Fruit fly (Drosophila melanogaster) whole organism, embryonic: ENCODE measurements around the gene Dlic.

ENCODE experiments used
- Ada2b ChIP-seq: fragments of 200-800 bp; sonication (Bioruptor generic); IDR thresholded peaks from 2 replicates; pipeline ENCODE4 v1.3.6; 2022; ENCODE audit warnings: missing biosample characterization, missing genetic modification characterization
- CG12942 ChIP-seq: fragments of 200-800 bp; sonication (Bioruptor generic); optimal IDR thresholded peaks from 3 replicates; lab custom pipeline; 2016; ENCODE audit warnings: missing biosample characterization, missing genetic modification characterization
- CG13287 ChIP-seq: fragments of 200-800 bp; sonication (Bioruptor generic); IDR thresholded peaks from 2 replicates; pipeline ENCODE4 v1.3.6; 2022; ENCODE audit warnings: missing biosample characterization, missing genetic modification characterization; ENCODE audit not compliant: partially characterized antibody
- CG13894 ChIP-seq: fragments of 200-800 bp; sonication (Bioruptor generic); optimal IDR thresholded peaks from 3 replicates; lab custom pipeline; 2018; ENCODE audit warnings: missing biosample characterization, mild to moderate bottlenecking, missing genetic modification characterization, moderate library complexity
- CG14050 ChIP-seq: fragments of 200-800 bp; sonication (Bioruptor generic); IDR thresholded peaks from 3 replicates; pipeline ENCODE4 v1.3.6; 2022; ENCODE audit warnings: missing biosample characterization, missing genetic modification characterization
- CG14710 ChIP-seq: fragments of 200-800 bp; sonication (Bioruptor generic); optimal IDR thresholded peaks from 3 replicates; lab custom pipeline; 2019; ENCODE audit warnings: missing biosample characterization, mild to moderate bottlenecking, missing genetic modification characterization, moderate library complexity
- CG15073 ChIP-seq: fragments of 200-800 bp; sonication (Bioruptor generic); optimal IDR thresholded peaks from 2 replicates; lab custom pipeline; 2016; ENCODE audit warnings: missing biosample characterization, missing genetic modification characterization
- CG1529 ChIP-seq: fragments of 200-800 bp; sonication (Bioruptor generic); optimal IDR thresholded peaks from 3 replicates; lab custom pipeline; 2018; ENCODE audit warnings: missing biosample characterization, missing genetic modification characterization
- CG15601 ChIP-seq: fragments of 200-800 bp; sonication (Bioruptor generic); optimal IDR thresholded peaks from 3 replicates; lab custom pipeline; 2019; ENCODE audit warnings: missing biosample characterization, mild to moderate bottlenecking, missing genetic modification characterization, moderate library complexity
- CG18619 ChIP-seq: fragments of 200-800 bp; sonication (Bioruptor generic); optimal IDR thresholded peaks from 3 replicates; lab custom pipeline; 2017; ENCODE audit warnings: missing biosample characterization, mild to moderate bottlenecking, missing genetic modification characterization
- CG30431 ChIP-seq: fragments of 200-800 bp; sonication (Bioruptor generic); optimal IDR thresholded peaks from 2 replicates; lab custom pipeline; 2017; ENCODE audit warnings: missing biosample characterization, missing genetic modification characterization
- CG32772 ChIP-seq: fragments of 200-800 bp; sonication (Bioruptor generic); IDR thresholded peaks from 2 replicates; pipeline ENCODE4 v1.3.6; 2022; ENCODE audit warnings: missing biosample characterization, missing genetic modification characterization
- CG34376 ChIP-seq: fragments of 200-800 bp; sonication (Bioruptor generic); optimal IDR thresholded peaks from 2 replicates; lab custom pipeline; 2018; ENCODE audit warnings: missing biosample characterization, mild to moderate bottlenecking, missing genetic modification characterization
- CG3995 ChIP-seq: fragments of 200-800 bp; sonication (Bioruptor generic); optimal IDR thresholded peaks from 3 replicates; lab custom pipeline; 2016; ENCODE audit warnings: missing biosample characterization, missing genetic modification characterization
- CG7963 ChIP-seq: fragments of 200-800 bp; sonication (Bioruptor generic); IDR thresholded peaks from 3 replicates; pipeline ENCODE4 v1.3.6; 2022; ENCODE audit warnings: missing biosample characterization, missing genetic modification characterization; ENCODE audit not compliant: partially characterized antibody
- Dll ChIP-seq: fragments of 200-800 bp; sonication (Bioruptor generic); IDR thresholded peaks from 4 replicates; pipeline ENCODE4 v1.3.6; 2022; ENCODE audit warnings: missing biosample characterization, missing genetic modification characterization; ENCODE audit not compliant: partially characterized antibody
- Doc3 ChIP-seq: fragments of 200-800 bp; sonication (Bioruptor generic); IDR thresholded peaks from 3 replicates; pipeline ENCODE4 v1.3.6; 2022; ENCODE audit warnings: missing biosample characterization, missing genetic modification characterization; ENCODE audit not compliant: partially characterized antibody
- Dp ChIP-seq: fragments of 200-800 bp; sonication (Bioruptor generic); optimal IDR thresholded peaks from 2 replicates; lab custom pipeline; 2018; ENCODE audit warnings: missing biosample characterization, mild to moderate bottlenecking, missing genetic modification characterization, moderate library complexity
- Meics ChIP-seq: fragments of 200-800 bp; sonication (Bioruptor generic); optimal IDR thresholded peaks from 2 replicates; lab custom pipeline; 2017; ENCODE audit warnings: missing biosample characterization, mild to moderate bottlenecking, missing genetic modification characterization
- NfI ChIP-seq: fragments of 200-800 bp; sonication (Bioruptor generic); optimal IDR thresholded peaks from 3 replicates; lab custom pipeline; 2018; ENCODE audit warnings: missing biosample characterization, mild to moderate bottlenecking, missing genetic modification characterization, moderate library complexity
- Oli ChIP-seq: fragments of 200-800 bp; sonication (Bioruptor generic); optimal IDR thresholded peaks from 2 replicates; lab custom pipeline; 2018; ENCODE audit warnings: missing biosample characterization, mild to moderate bottlenecking, missing genetic modification characterization, moderate library complexity
- Ptx1 ChIP-seq: fragments of 200-800 bp; sonication (Bioruptor generic); IDR thresholded peaks from 2 replicates; pipeline ENCODE4 v1.3.6; 2022; ENCODE audit warnings: missing biosample characterization, missing genetic modification characterization
- Scr ChIP-seq: fragments of 200-800 bp; sonication (Bioruptor generic); IDR thresholded peaks from 2 replicates; pipeline ENCODE4 v1.3.6; 2022; ENCODE audit warnings: missing biosample characterization, missing genetic modification characterization; ENCODE audit not compliant: partially characterized antibody
- Ssrp ChIP-seq: fragments of 200-800 bp; sonication (Bioruptor generic); optimal IDR thresholded peaks from 2 replicates; lab custom pipeline; 2018; ENCODE audit warnings: missing biosample characterization, mild to moderate bottlenecking, missing genetic modification characterization, moderate library complexity
- Tbp ChIP-seq: fragments of >200 bp; optimal IDR thresholded peaks from 2 replicates; lab custom pipeline; 2018; ENCODE audit warnings: missing biosample characterization, missing genetic modification characterization
- amos ChIP-seq: fragments of 200-800 bp; sonication (Bioruptor generic); IDR thresholded peaks from 2 replicates; pipeline ENCODE4 v1.3.6; 2022; ENCODE audit warnings: missing biosample characterization, missing genetic modification characterization; ENCODE audit not compliant: partially characterized antibody
- bigmax ChIP-seq: fragments of 200-800 bp; sonication (Bioruptor generic); optimal IDR thresholded peaks from 2 replicates; lab custom pipeline; 2018; ENCODE audit warnings: missing biosample characterization, mild to moderate bottlenecking, missing genetic modification characterization
- crp ChIP-seq, 2 experiments: fragments of 200-800 bp; sonication (Bioruptor generic); optimal IDR thresholded peaks; 2 replicates in 1 of 2; 3 replicates in 1 of 2; lab custom pipeline; 2017; ENCODE audit warnings: missing biosample characterization in 2 of 2, missing genetic modification characterization in 2 of 2, mild to moderate bottlenecking in 1 of 2, moderate library complexity in 1 of 2
- danr ChIP-seq: fragments of 200-800 bp; sonication (Bioruptor generic); IDR thresholded peaks from 2 replicates; pipeline ENCODE4 v1.3.6; 2022; ENCODE audit warnings: missing biosample characterization, missing genetic modification characterization
- dimm ChIP-seq: fragments of 200-800 bp; sonication (Bioruptor generic); IDR thresholded peaks from 2 replicates; pipeline ENCODE4 v1.3.6; 2022; ENCODE audit warnings: missing biosample characterization, missing genetic modification characterization
- ems ChIP-seq: fragments of 200-800 bp; sonication (Bioruptor generic); optimal IDR thresholded peaks from 3 replicates; lab custom pipeline; 2016; ENCODE audit warnings: missing biosample characterization, missing genetic modification characterization
- grau ChIP-seq: fragments of 200-800 bp; optimal IDR thresholded peaks from 3 replicates; lab custom pipeline; 2019; ENCODE audit warnings: missing biosample characterization, mild to moderate bottlenecking, missing genetic modification characterization, moderate library complexity
- grn ChIP-seq: fragments of 200-800 bp; sonication (Bioruptor generic); optimal IDR thresholded peaks from 3 replicates; lab custom pipeline; 2017; ENCODE audit warnings: missing biosample characterization, missing genetic modification characterization
- hbn ChIP-seq: fragments of 200-800 bp; sonication (Bioruptor generic); IDR thresholded peaks from 2 replicates; pipeline ENCODE4 v1.3.6; 2022; ENCODE audit warnings: missing biosample characterization, missing genetic modification characterization; ENCODE audit not compliant: partially characterized antibody
- kah ChIP-seq: fragments of 200-800 bp; sonication (Bioruptor generic); optimal IDR thresholded peaks from 2 replicates; lab custom pipeline; 2018; ENCODE audit warnings: missing biosample characterization, mild to moderate bottlenecking, missing genetic modification characterization
- onecut ChIP-seq: fragments of 200-800 bp; sonication (Bioruptor generic); IDR thresholded peaks from 2 replicates; pipeline ENCODE4 v1.3.6; 2022; ENCODE audit warnings: missing biosample characterization, missing genetic modification characterization
- pros ChIP-seq: fragments of 200-800 bp; sonication (Bioruptor generic); optimal IDR thresholded peaks from 3 replicates; lab custom pipeline; 2019; ENCODE audit warnings: missing biosample characterization, mild to moderate bottlenecking, missing genetic modification characterization, moderate library complexity
- pum ChIP-seq: fragments of 200-800 bp; sonication (Bioruptor generic); optimal IDR thresholded peaks from 2 replicates; lab custom pipeline; 2016; ENCODE audit warnings: missing biosample characterization, missing genetic modification characterization
- ranshi ChIP-seq: fragments of 200-800 bp; sonication (Bioruptor generic); IDR thresholded peaks from 2 replicates; pipeline ENCODE4 v1.3.6; 2022; ENCODE audit warnings: missing biosample characterization, missing genetic modification characterization
- row ChIP-seq: fragments of 200-800 bp; sonication (Bioruptor generic); IDR thresholded peaks from 3 replicates; pipeline ENCODE4 v1.3.6; 2022; ENCODE audit warnings: missing biosample characterization, missing genetic modification characterization
- run ChIP-seq: fragments of 200-800 bp; sonication (Bioruptor generic); optimal IDR thresholded peaks from 3 replicates; lab custom pipeline; 2018; ENCODE audit warnings: missing biosample characterization, mild to moderate bottlenecking, missing genetic modification characterization
- salm ChIP-seq: fragments of 200-800 bp; sonication (Bioruptor generic); optimal IDR thresholded peaks from 2 replicates; lab custom pipeline; 2018; ENCODE audit warnings: missing biosample characterization, mild to moderate bottlenecking, missing genetic modification characterization
- schlank ChIP-seq: fragments of 200-800 bp; sonication (Bioruptor generic); optimal IDR thresholded peaks from 2 replicates; lab custom pipeline; 2018; ENCODE audit warnings: missing biosample characterization, mild to moderate bottlenecking, missing genetic modification characterization
- sens ChIP-seq: fragments of 200-800 bp; sonication (Bioruptor generic); peaks from one replicate; lab custom pipeline; 2016; ENCODE audit warnings: missing biosample characterization, missing genetic modification characterization
- sim ChIP-seq: fragments of 200-800 bp; sonication (Bioruptor generic); IDR thresholded peaks from 2 replicates; pipeline ENCODE4 v1.3.6; 2022; ENCODE audit warnings: missing biosample characterization, missing genetic modification characterization
- sisA ChIP-seq: fragments of 200-800 bp; sonication (Bioruptor generic); IDR thresholded peaks from 2 replicates; pipeline ENCODE4 v1.3.6; 2022; ENCODE audit warnings: missing biosample characterization, missing genetic modification characterization
- sob ChIP-seq: fragments of 200-800 bp; sonication (Bioruptor generic); IDR thresholded peaks from 2 replicates; pipeline ENCODE4 v1.3.6; 2022; ENCODE audit warnings: missing biosample characterization, missing genetic modification characterization
- tna ChIP-seq: fragments of 200-800 bp; sonication (Bioruptor generic); IDR thresholded peaks from 2 replicates; pipeline ENCODE4 v1.3.6; 2022; ENCODE audit warnings: missing biosample characterization, missing genetic modification characterization; ENCODE audit not compliant: partially characterized antibody
- trem ChIP-seq: fragments of 200-800 bp; optimal IDR thresholded peaks from 3 replicates; lab custom pipeline; 2019; ENCODE audit warnings: missing biosample characterization, mild to moderate bottlenecking, missing genetic modification characterization, moderate library complexity
- usp ChIP-seq: fragments of >200 bp; optimal IDR thresholded peaks from 2 replicates; lab custom pipeline; 2017; ENCODE audit warnings: missing biosample characterization, missing genetic modification characterization

Gene Dlic

dm6 chrX:11137566-11138186 is 16.5 kb upstream of the Dlic start, which contains the start of gene CDK2AP1 (continued):
- TF ChIP-seq sob, result peak; percentile 27; the same call in 1 of the 2 replicates
- TF ChIP-seq sisA, result no peak
- TF ChIP-seq Oli (tag; lab: Kevin White, UChicago), result no peak
- no peak for TF ChIP-seq sim (GFP tag; lab: Robert Waterston, UW)
- TF ChIP-seq usp (GFP tag; lab: Kevin White, UChicago), result no peak
- TF ChIP-seq danr (GFP tag; lab: Robert Waterston, UW), result no peak
- TF ChIP-seq CG13894 (tag; lab: Kevin White, UChicago), result peak; percentile 31
- no peak for TF ChIP-seq CG14050 (GFP tag; lab: Robert Waterston, UW)
- TF ChIP-seq pum (GFP tag; lab: Kevin White, UChicago), result peak; percentile 22
- TF ChIP-seq salm (tag; lab: Kevin White, UChicago), result no peak
- no peak for TF ChIP-seq bigmax (GFP tag; lab: Kevin White, UChicago)
- TF ChIP-seq crp (GFP tag; optimal IDR thresholded peaks at IDR 0.05; lab: Kevin White, UChicago), result no peak
- TF ChIP-seq CG13287 (GFP tag; lab: Robert Waterston, UW), result peak; percentile 75
- peak; percentile 32 for TF ChIP-seq Ptx1 (GFP tag; lab: Robert Waterston, UW)
- TF ChIP-seq amos (GFP tag; lab: Robert Waterston, UW), result peak; percentile 80
- no peak for TF ChIP-seq kah (GFP tag; lab: Kevin White, UChicago)
- no peak for TF ChIP-seq Ada2b (GFP tag; lab: Robert Waterston, UW)
- TF ChIP-seq CG15073, result no peak
- peak; percentile 15; the same call in 1 of the 2 replicates for TF ChIP-seq onecut (GFP tag; lab: Robert Waterston, UW)
- peak; percentile 91 for TF ChIP-seq sens (GFP tag; lab: Kevin White, UChicago)
- peak; percentile 77 for TF ChIP-seq row (GFP tag; lab: Robert Waterston, UW)
- no peak for TF ChIP-seq run (tag; lab: Kevin White, UChicago)
- peak; percentile 56; the same call in 1 of the 2 replicates for TF ChIP-seq hbn (GFP tag; lab: Robert Waterston, UW)
- TF ChIP-seq Dll, result peak; percentile 69; the same call in 3 of the 4 replicates
- peak; percentile 81; the same call in 1 of the 2 replicates for TF ChIP-seq tna (GFP tag; lab: Robert Waterston, UW)
- TF ChIP-seq Scr (GFP tag; lab: Robert Waterston, UW), result peak; percentile 69
- TF ChIP-seq ems (GFP tag; lab: Kevin White, UChicago), result no peak
- no peak for TF ChIP-seq Dp
- TF ChIP-seq grn (GFP tag; lab: Kevin White, UChicago), result no peak
- peak; percentile 44 for TF ChIP-seq trem (tag; lab: Kevin White, UChicago)
- TF ChIP-seq CG3995 (GFP tag; lab: Kevin White, UChicago), result peak; percentile 33
- TF ChIP-seq CG34376 (GFP tag; lab: Kevin White, UChicago), result no peak
- TF ChIP-seq Tbp (GFP tag; lab: Kevin White, UChicago), result no peak
- TF ChIP-seq CG18619 (GFP tag; lab: Kevin White, UChicago), result no peak
- peak; percentile 66 for TF ChIP-seq CG14710
- TF ChIP-seq Meics (GFP tag; lab: Kevin White, UChicago), result peak; percentile 0
- TF ChIP-seq dimm (GFP tag; lab: Robert Waterston, UW), result no peak
- no peak for TF ChIP-seq schlank (tag; lab: Kevin White, UChicago)
- TF ChIP-seq CG30431 (GFP tag; lab: Kevin White, UChicago), result peak; percentile 22
- peak; percentile 12 for TF ChIP-seq NfI (GFP tag; lab: Kevin White, UChicago)
- TF ChIP-seq CG12942 (GFP tag; lab: Kevin White, UChicago), result no peak
- no peak for TF ChIP-seq CG1529
- TF ChIP-seq CG15601 (tag; lab: Kevin White, UChicago), result no peak
- TF ChIP-seq ranshi (GFP tag; lab: Robert Waterston, UW), result 0 out of 2 replicates have a peak, but pooled peaks have one; percentile 29
- peak; percentile 33 for TF ChIP-seq grau
- peak; percentile 72 for TF ChIP-seq CG7963 (GFP tag; lab: Robert Waterston, UW)
- TF ChIP-seq Ssrp (tag; lab: Kevin White, UChicago), result no peak
- no peak for TF ChIP-seq pros (GFP tag; lab: Kevin White, UChicago)
- no peak for TF ChIP-seq CG32772 (GFP tag; lab: Robert Waterston, UW)
- no peak; the same call in 2 of the 3 replicates for TF ChIP-seq Doc3 (GFP tag; lab: Robert Waterston, UW)
